Worm (Caenorhabditis elegans) whole organism, mixed stage, embryonic: ENCODE measurements around the gene C39D10.1.
A peak's percentile ranks its signal among the peaks of the same experiment; 100 is the strongest.

Experiments
- M03D4.4 ChIP-seq: sonication (generic microtip); optimal IDR thresholded peaks from 2 replicates; lab custom pipeline; 2017; ENCODE audit warnings: mild to moderate bottlenecking, missing genetic modification characterization, missing compliant biosample characterization
- bed-3 ChIP-seq: fragments of 200-800 bp; sonication (Bioruptor generic); optimal IDR thresholded peaks from 3 replicates; lab custom pipeline; 2018; ENCODE audit warnings: mild to moderate bottlenecking, missing genetic modification characterization, moderate library complexity, missing compliant biosample characterization
- blmp-1 ChIP-seq: fragments of 150-350 bp; optimal IDR thresholded peaks from 2 replicates; lab custom pipeline; 2014; ENCODE audit warnings: missing biosample characterization, missing genetic modification characterization
- ceh-39 ChIP-seq: fragments of 150-350 bp; optimal IDR thresholded peaks from 2 replicates; lab custom pipeline; 2014; ENCODE audit warnings: missing biosample characterization, missing genetic modification characterization
- ceh-43 ChIP-seq: fragments of 200-800 bp; sonication (Bioruptor generic); optimal IDR thresholded peaks from 2 replicates; lab custom pipeline; 2018; ENCODE audit warnings: mild to moderate bottlenecking, missing genetic modification characterization, moderate library complexity, missing compliant biosample characterization
- ceh-83 ChIP-seq: fragments of 200-800 bp; sonication (Bioruptor generic); optimal IDR thresholded peaks from 2 replicates; lab custom pipeline; 2018; ENCODE audit warnings: mild to moderate bottlenecking, missing genetic modification characterization, missing compliant biosample characterization
- cnd-1 ChIP-seq: fragments of 200-800 bp; sonication (Bioruptor generic); optimal IDR thresholded peaks from 2 replicates; lab custom pipeline; 2018; ENCODE audit warnings: mild to moderate bottlenecking, missing genetic modification characterization, missing compliant biosample characterization
- elt-1 ChIP-seq: sonication (generic microtip); optimal IDR thresholded peaks from 2 replicates; lab custom pipeline; 2017; ENCODE audit warnings: missing genetic modification characterization, mild to moderate bottlenecking, missing compliant biosample characterization, antibody characterized with exemption, moderate library complexity, borderline replicate concordance; ENCODE audit not compliant: insufficient read depth
- elt-3 ChIP-seq: fragments of 150-350 bp; optimal IDR thresholded peaks from 2 replicates; lab custom pipeline; 2014; ENCODE audit warnings: missing biosample characterization, missing genetic modification characterization
- flh-1 ChIP-seq: fragments of 200-800 bp; sonication (Bioruptor generic); optimal IDR thresholded peaks from 2 replicates; lab custom pipeline; 2018; ENCODE audit warnings: mild to moderate bottlenecking, missing genetic modification characterization, moderate library complexity, missing compliant biosample characterization
- ham-2 ChIP-seq: fragments of 200-800 bp; sonication (Bioruptor generic); optimal IDR thresholded peaks from 2 replicates; lab custom pipeline; 2018; ENCODE audit warnings: mild to moderate bottlenecking, missing genetic modification characterization, missing compliant biosample characterization
- lin-13 ChIP-seq: fragments of 150-350 bp; optimal IDR thresholded peaks from 2 replicates; lab custom pipeline; 2014; ENCODE audit warnings: missing biosample characterization, missing genetic modification characterization
- lin-32 ChIP-seq: fragments of 200-800 bp; sonication (Bioruptor generic); optimal IDR thresholded peaks from 2 replicates; lab custom pipeline; 2018; ENCODE audit warnings: mild to moderate bottlenecking, missing genetic modification characterization, missing compliant biosample characterization
- lsy-2 ChIP-seq: fragments of 150-350 bp; optimal IDR thresholded peaks from 2 replicates; lab custom pipeline; 2014; ENCODE audit warnings: missing biosample characterization, missing genetic modification characterization
- mab-5 ChIP-seq: fragments of 150-350 bp; optimal IDR thresholded peaks from 2 replicates; lab custom pipeline; 2014; ENCODE audit warnings: missing biosample characterization, missing genetic modification characterization
- mep-1 ChIP-seq: fragments of 150-350 bp; optimal IDR thresholded peaks from 2 replicates; lab custom pipeline; 2017; ENCODE audit warnings: missing biosample characterization, missing genetic modification reagents, missing genetic modification characterization, inconsistent platforms
- mls-2 ChIP-seq: sonication (generic microtip); optimal IDR thresholded peaks from 2 replicates; lab custom pipeline; 2016; ENCODE audit warnings: mild to moderate bottlenecking, missing genetic modification characterization, moderate library complexity, missing compliant biosample characterization
- nhr-12 ChIP-seq: fragments of 150-350 bp; optimal IDR thresholded peaks from 2 replicates; lab custom pipeline; 2014; ENCODE audit warnings: missing biosample characterization, missing genetic modification characterization
- nhr-2 ChIP-seq: fragments of 150-350 bp; optimal IDR thresholded peaks from 2 replicates; lab custom pipeline; 2014; ENCODE audit warnings: missing biosample characterization, missing genetic modification characterization
- nhr-237 ChIP-seq: fragments of 150-350 bp; optimal IDR thresholded peaks from 2 replicates; lab custom pipeline; 2014; ENCODE audit warnings: missing biosample characterization, missing genetic modification characterization
- nhr-28 ChIP-seq: fragments of 150-350 bp; optimal IDR thresholded peaks from 2 replicates; lab custom pipeline; 2014; ENCODE audit warnings: missing biosample characterization, missing genetic modification characterization
- nhr-76 ChIP-seq: sonication (generic microtip); optimal IDR thresholded peaks from 2 replicates; lab custom pipeline; 2017; ENCODE audit warnings: missing biosample characterization, missing genetic modification characterization
- pha-4 ChIP-seq: fragments of 150-350 bp; optimal IDR thresholded peaks from 2 replicates; lab custom pipeline; 2018; ENCODE audit warnings: missing biosample characterization, missing genetic modification reagents, missing genetic modification characterization
- sem-2 ChIP-seq: fragments of 200-800 bp; sonication (Bioruptor generic); optimal IDR thresholded peaks from 2 replicates; lab custom pipeline; 2018; ENCODE audit warnings: mild to moderate bottlenecking, missing genetic modification characterization, missing compliant biosample characterization
- snpc-4 ChIP-seq: fragments of 150-350 bp; optimal IDR thresholded peaks from 2 replicates; lab custom pipeline; 2014; ENCODE audit warnings: missing biosample characterization, missing genetic modification characterization
- sptf-1 ChIP-seq: sonication (generic microtip); optimal IDR thresholded peaks from 2 replicates; lab custom pipeline; 2017; ENCODE audit warnings: mild to moderate bottlenecking, missing genetic modification characterization, moderate library complexity, missing compliant biosample characterization
- tbx-8 ChIP-seq: fragments of 200-800 bp; sonication (Bioruptor generic); optimal IDR thresholded peaks from 2 replicates; lab custom pipeline; 2018; ENCODE audit warnings: mild to moderate bottlenecking, missing genetic modification characterization, moderate library complexity, missing compliant biosample characterization
- unc-120 ChIP-seq: sonication (generic microtip); optimal IDR thresholded peaks from 2 replicates; lab custom pipeline; 2017; ENCODE audit warnings: missing genetic modification characterization, missing compliant biosample characterization; ENCODE audit not compliant: poor library complexity, severe bottlenecking
- unc-39 ChIP-seq: fragments of 150-350 bp; optimal IDR thresholded peaks from 2 replicates; lab custom pipeline; 2014; ENCODE audit warnings: missing biosample characterization, missing genetic modification characterization
- unc-62 ChIP-seq: fragments of 150-350 bp; optimal IDR thresholded peaks from 2 replicates; lab custom pipeline; 2014; ENCODE audit warnings: missing biosample characterization, missing genetic modification reagents, missing genetic modification characterization
- zip-8 ChIP-seq: fragments of 150-350 bp; optimal IDR thresholded peaks from 2 replicates; lab custom pipeline; 2014; ENCODE audit warnings: missing biosample characterization, missing genetic modification characterization
- ztf-11 ChIP-seq: fragments of 150-350 bp; optimal IDR thresholded peaks from 2 replicates; lab custom pipeline; 2014; ENCODE audit warnings: missing biosample characterization, missing genetic modification characterization

C39D10.1 gene

DNA sequence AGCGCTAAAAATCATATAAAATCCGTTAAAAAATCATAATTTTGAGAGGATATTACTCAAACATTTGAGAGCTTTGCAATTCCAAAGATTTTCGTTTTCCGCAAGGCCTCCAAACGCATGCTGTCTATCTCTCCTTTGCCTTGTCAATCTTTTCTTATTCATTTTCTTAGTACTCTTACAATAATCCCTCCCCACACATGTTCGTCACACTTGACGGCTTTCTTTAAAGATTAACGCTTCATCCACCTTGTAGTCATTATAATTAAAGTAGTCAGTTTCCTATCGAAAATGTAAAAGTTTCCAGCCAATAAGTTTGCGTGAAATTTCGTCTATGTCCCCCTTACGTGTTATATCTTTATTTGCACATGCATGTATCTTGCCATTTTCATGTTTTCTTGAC is 6.6 kb upstream of the C39D10.1 start:
- TF ChIP-seq lin-32 (GFP tag; lab: Kevin White, UChicago) (no peak), zip-8 (tag; lab: Kevin White, UChicago) (no peak), cnd-1 (tag; lab: Kevin White, UChicago) (no peak), elt-3 (tag; lab: Kevin White, UChicago) (no peak), nhr-237 (tag; lab: Kevin White, UChicago) (no peak), snpc-4 (tag; lab: Kevin White, UChicago) (no peak), blmp-1 (tag; lab: Kevin White, UChicago) (no peak), ceh-39 (tag; lab: Kevin White, UChicago) (no peak)

DNA sequence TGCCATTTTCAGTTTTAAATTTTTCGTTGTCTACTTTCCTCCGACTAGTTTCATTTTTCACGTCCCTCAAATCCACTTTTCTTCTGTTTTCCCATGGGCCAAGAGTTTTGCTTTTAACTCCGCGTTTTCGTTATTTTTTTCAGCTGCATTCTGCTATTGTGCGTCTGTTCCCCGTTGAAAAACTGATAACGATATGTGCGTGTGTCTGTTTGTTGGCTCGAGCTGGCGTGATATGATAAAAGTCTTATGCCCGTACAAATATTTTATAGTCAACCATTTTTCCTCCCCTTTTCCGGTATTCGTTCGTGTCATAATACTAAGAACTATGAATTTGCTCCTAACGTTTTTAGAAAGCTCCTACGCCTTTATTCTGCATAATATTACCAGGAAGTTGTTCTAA is 4.9 kb upstream of the C39D10.1 start:
- TF ChIP-seq ceh-83 (GFP tag; lab: Kevin White, UChicago) (no peak), nhr-2 (no peak), flh-1 (GFP tag; lab: Kevin White, UChicago) (no peak), unc-39 (tag; lab: Kevin White, UChicago) (no peak), bed-3 (GFP tag; lab: Kevin White, UChicago) (no peak), nhr-12 (tag; lab: Kevin White, UChicago) (no peak)
- TF ChIP-seq, all 35 proteins: peak for 0

DNA sequence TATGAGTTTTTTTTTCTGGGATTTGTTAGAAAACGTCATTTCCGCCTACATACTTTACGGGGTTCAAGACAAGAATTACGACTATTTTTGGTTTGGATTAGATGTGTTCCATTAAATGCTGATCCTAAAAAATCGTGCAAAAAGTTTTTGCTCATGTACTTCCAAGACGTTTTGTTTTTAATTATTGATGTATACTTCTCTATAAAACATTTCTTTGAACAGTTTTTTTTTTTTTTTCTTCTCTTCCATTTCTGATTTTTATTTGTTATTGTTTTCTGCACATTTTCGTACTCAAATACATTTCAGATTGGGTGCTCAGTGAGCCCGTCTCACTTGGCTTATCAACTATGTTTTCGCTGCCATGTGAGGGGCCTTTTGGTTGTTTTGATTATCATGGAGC is 3.8 kb upstream of the C39D10.1 start, which contains the start of gene C39D10.11:
Gene C39D10.11, plus strand, starts transcription at position 301 of the 400 bp plus-strand sequence.
- TF ChIP-seq lin-32 (GFP tag; lab: Kevin White, UChicago) (no peak), unc-62 (GFP tag; lab: Kevin White, UChicago) (no peak), ceh-43 (no peak)

DNA sequence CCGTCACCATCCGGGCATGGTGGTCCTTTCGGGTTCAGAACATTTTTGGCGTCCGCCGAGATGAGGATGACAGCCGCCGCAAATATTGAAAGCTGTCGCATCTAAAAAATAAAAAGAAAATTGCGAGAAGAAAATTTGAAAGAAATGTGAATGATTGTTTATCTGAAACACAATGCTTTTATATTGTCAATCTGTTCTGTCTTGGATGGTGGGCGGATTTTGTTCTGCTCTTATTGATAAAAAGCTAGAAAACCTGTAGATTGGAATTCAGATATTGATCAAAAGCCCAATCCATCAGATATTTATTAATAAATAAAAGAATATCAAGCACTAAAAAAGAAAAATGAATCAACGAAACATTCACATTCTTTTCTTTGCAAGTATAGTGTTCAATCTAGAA is 7.1 kb downstream of the C39D10.1 start, which contains the start of gene C39D10.7:
Gene C39D10.7, minus strand, starts transcription at position 101 of the 400 bp plus-strand sequence.
- TF ChIP-seq lin-13 (tag; lab: Kevin White, UChicago) (no peak), nhr-237 (tag; lab: Kevin White, UChicago) (no peak), snpc-4 (tag; lab: Kevin White, UChicago) (no peak), ham-2 (GFP tag; lab: Kevin White, UChicago) (no peak), unc-39 (tag; lab: Kevin White, UChicago) (no peak), zip-8 (tag; lab: Kevin White, UChicago) (no peak), sptf-1 (tag; lab: Kevin White, UChicago) (no peak), tbx-8 (GFP tag; lab: Kevin White, UChicago) (no peak), blmp-1 (tag; lab: Kevin White, UChicago) (no peak), unc-120 (tag; lab: Kevin White, UChicago) (no peak), nhr-76 (tag; lab: Kevin White, UChicago) (no peak), sem-2 (GFP tag; lab: Kevin White, UChicago) (no peak), elt-1 (no peak), ceh-43 (no peak), nhr-28 (tag; lab: Kevin White, UChicago) (no peak), bed-3 (GFP tag; lab: Kevin White, UChicago) (no peak), nhr-12 (tag; lab: Kevin White, UChicago) (no peak), ceh-83 (GFP tag; lab: Kevin White, UChicago) (no peak), pha-4 (tag; lab: Kevin White, UChicago) (no peak)

DNA sequence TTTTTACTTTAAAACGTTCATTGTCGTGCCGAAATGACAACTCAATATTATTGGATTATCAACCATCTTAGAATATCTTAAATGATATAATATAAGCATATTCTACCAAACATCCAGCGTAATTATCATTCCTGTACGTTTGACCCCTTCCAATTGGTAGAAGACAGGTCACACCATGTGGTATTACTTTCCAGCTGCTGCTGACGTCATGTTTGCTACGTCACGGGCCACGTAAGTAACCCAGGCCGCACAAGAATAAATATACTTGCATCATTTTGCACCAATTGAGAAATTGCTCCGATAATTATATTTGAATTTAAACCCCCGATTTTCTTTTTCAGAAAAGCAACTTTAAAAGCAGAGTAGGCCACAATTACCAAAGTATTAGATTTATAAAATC is 8.9 kb downstream of the C39D10.1 start:
- no peak for TF ChIP-seq ztf-11
- peak; percentile 58 for TF ChIP-seq zip-8 (tag; lab: Kevin White, UChicago)
- peak; percentile 93 for TF ChIP-seq nhr-2

DNA sequence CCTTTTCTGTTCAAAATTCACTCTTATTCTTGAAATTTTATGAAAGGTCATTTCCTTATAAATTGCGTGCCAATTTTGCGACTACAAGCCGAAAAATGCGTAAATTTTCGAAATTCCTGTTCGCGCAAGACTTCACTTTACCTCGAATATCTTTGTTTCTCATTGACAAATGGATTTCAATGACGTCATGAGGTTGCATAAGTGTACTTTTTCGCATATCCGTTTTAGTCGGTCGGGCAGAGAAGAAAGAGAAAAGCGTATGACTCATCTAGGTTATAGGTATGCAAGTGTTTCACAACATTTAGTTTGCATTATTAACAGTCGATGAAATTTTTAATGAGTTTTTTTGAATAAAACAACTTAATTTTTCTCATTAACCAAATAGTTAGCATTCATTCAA is 9.3 kb downstream of the C39D10.1 start:
- no peak for TF ChIP-seq M03D4.4
- no peak for TF ChIP-seq pha-4 (tag; lab: Kevin White, UChicago)
- TF ChIP-seq blmp-1 (tag; lab: Kevin White, UChicago), result no peak
- no peak for TF ChIP-seq zip-8 (tag; lab: Kevin White, UChicago)
- no peak for TF ChIP-seq lsy-2 (tag; lab: Kevin White, UChicago)
- TF ChIP-seq mab-5, result no peak
- no peak for TF ChIP-seq sem-2 (GFP tag; lab: Kevin White, UChicago)
- no peak for TF ChIP-seq lin-32 (GFP tag; lab: Kevin White, UChicago)
- TF ChIP-seq snpc-4 (tag; lab: Kevin White, UChicago), result no peak
- TF ChIP-seq unc-120 (tag; lab: Kevin White, UChicago), result no peak
- no peak for TF ChIP-seq mep-1
- TF ChIP-seq sptf-1 (tag; lab: Kevin White, UChicago), result no peak
- no peak for TF ChIP-seq ceh-39 (tag; lab: Kevin White, UChicago)
- TF ChIP-seq nhr-28 (tag; lab: Kevin White, UChicago), result no peak
- no peak for TF ChIP-seq cnd-1 (tag; lab: Kevin White, UChicago)
- TF ChIP-seq mls-2, result no peak
- TF ChIP-seq, all 35 proteins: peak for 0
